Worm (Caenorhabditis elegans) whole organism, L3 larva: ENCODE results near the gene dlat-2.

Source experiments
- R02D3.7 ChIP-seq: fragments of 150-350 bp; optimal IDR thresholded peaks from 2 replicates; lab custom pipeline; 2014; ENCODE audit warnings: missing biosample characterization, missing genetic modification characterization
- ZK546.5 ChIP-seq: sonication (generic microtip); optimal IDR thresholded peaks from 2 replicates; lab custom pipeline; 2017; ENCODE audit warnings: missing biosample characterization, missing genetic modification characterization
- aly-2 ChIP-seq: fragments of 150-350 bp; optimal IDR thresholded peaks from 2 replicates; lab custom pipeline; 2014; ENCODE audit warnings: missing biosample characterization, missing genetic modification characterization
- ama-1 ChIP-seq: fragments of 150-350 bp; optimal IDR thresholded peaks from 2 replicates; lab custom pipeline; 2018
- ceh-16 ChIP-seq: sonication (generic microtip); optimal IDR thresholded peaks from 2 replicates; lab custom pipeline; 2017; ENCODE audit warnings: missing biosample characterization, missing genetic modification characterization
- ceh-28 ChIP-seq: fragments of 150-350 bp; optimal IDR thresholded peaks from 2 replicates; lab custom pipeline; 2014; ENCODE audit warnings: missing biosample characterization, missing genetic modification reagents, missing genetic modification characterization
- ceh-82 ChIP-seq: fragments of 150-350 bp; optimal IDR thresholded peaks from 2 replicates; lab custom pipeline; 2014; ENCODE audit warnings: missing biosample characterization, missing genetic modification characterization
- daf-12 ChIP-seq: fragments of 150-350 bp; optimal IDR thresholded peaks from 2 replicates; lab custom pipeline; 2014; ENCODE audit warnings: missing biosample characterization, missing genetic modification reagents, missing genetic modification characterization
- egl-27 ChIP-seq: sonication (generic microtip); optimal IDR thresholded peaks from 4 replicates; lab custom pipeline; 2017; ENCODE audit warnings: missing biosample characterization, missing genetic modification reagents, missing genetic modification characterization
- egl-5 ChIP-seq: fragments of 150-350 bp; optimal IDR thresholded peaks from 2 replicates; lab custom pipeline; 2017; ENCODE audit warnings: missing biosample characterization, missing genetic modification reagents, missing genetic modification characterization, inconsistent platforms
- elt-1 ChIP-seq: fragments of 150-350 bp; optimal IDR thresholded peaks from 2 replicates; lab custom pipeline; 2014; ENCODE audit warnings: missing biosample characterization, missing genetic modification characterization
- elt-2 ChIP-seq: sonication (generic microtip); optimal IDR thresholded peaks from 2 replicates; lab custom pipeline; 2016; ENCODE audit warnings: missing genetic modification reagents, mild to moderate bottlenecking, missing genetic modification characterization, missing compliant biosample characterization
- elt-3 ChIP-seq, 3 experiments: fragments of 150-350 bp in 1 of 3; sonication (generic microtip) in 2 of 3; optimal IDR thresholded peaks; 2 replicates in 2 of 3; 4 replicates in 1 of 3; lab custom pipeline; 2014 to 2017; ENCODE audit warnings: missing biosample characterization in 3 of 3, missing genetic modification characterization in 3 of 3
- eor-1 ChIP-seq, 2 experiments: fragments of 150-350 bp; optimal IDR thresholded peaks; 2 replicates each; lab custom pipeline; 2014 to 2018; ENCODE audit warnings: missing biosample characterization in 2 of 2, missing genetic modification characterization in 2 of 2
- fkh-2 ChIP-seq: fragments of 150-350 bp; optimal IDR thresholded peaks from 2 replicates; lab custom pipeline; 2014; ENCODE audit warnings: missing biosample characterization, missing genetic modification reagents, missing genetic modification characterization
- fos-1 ChIP-seq: fragments of 150-350 bp; optimal IDR thresholded peaks from 2 replicates; lab custom pipeline; 2014; ENCODE audit warnings: missing biosample characterization, missing genetic modification characterization
- hmg-11 ChIP-seq: sonication (generic microtip); optimal IDR thresholded peaks from 2 replicates; lab custom pipeline; 2016; ENCODE audit warnings: missing genetic modification characterization, missing compliant biosample characterization
- jun-1 ChIP-seq: fragments of 150-350 bp; optimal IDR thresholded peaks from 2 replicates; lab custom pipeline; 2014; ENCODE audit warnings: missing biosample characterization, missing genetic modification reagents, missing genetic modification characterization
- lin-15B ChIP-seq: fragments of 150-350 bp; optimal IDR thresholded peaks from 2 replicates; lab custom pipeline; 2014; ENCODE audit warnings: missing biosample characterization, missing genetic modification characterization
- lin-39 ChIP-seq: fragments of 150-350 bp; optimal IDR thresholded peaks from 2 replicates; lab custom pipeline; 2018; ENCODE audit warnings: missing biosample characterization, missing genetic modification reagents, missing genetic modification characterization
- mdl-1 ChIP-seq: fragments of 150-350 bp; optimal IDR thresholded peaks from 2 replicates; lab custom pipeline; 2014; ENCODE audit warnings: missing biosample characterization, missing genetic modification characterization
- mml-1 ChIP-seq: fragments of 150-350 bp; sonication (generic microtip); optimal IDR thresholded peaks from 3 replicates; lab custom pipeline; 2014; ENCODE audit warnings: missing biosample characterization, missing genetic modification characterization
- nfya-1 ChIP-seq: sonication (generic microtip); optimal IDR thresholded peaks from 2 replicates; lab custom pipeline; 2017; ENCODE audit warnings: missing genetic modification characterization, mild to moderate bottlenecking, missing compliant biosample characterization, antibody characterized with exemption, moderate library complexity; ENCODE audit not compliant: insufficient read depth
- nhr-11 ChIP-seq: fragments of 150-350 bp; optimal IDR thresholded peaks from 2 replicates; lab custom pipeline; 2014; ENCODE audit warnings: missing biosample characterization, missing genetic modification characterization
- nhr-12 ChIP-seq: fragments of 150-350 bp; optimal IDR thresholded peaks from 2 replicates; lab custom pipeline; 2014; ENCODE audit warnings: missing biosample characterization, missing genetic modification characterization
- nhr-23 ChIP-seq: fragments of 150-350 bp; optimal IDR thresholded peaks from 2 replicates; lab custom pipeline; 2014; ENCODE audit warnings: missing biosample characterization, missing genetic modification reagents, missing genetic modification characterization
- nhr-237 ChIP-seq: fragments of 150-350 bp; optimal IDR thresholded peaks from 2 replicates; lab custom pipeline; 2014; ENCODE audit warnings: missing biosample characterization, missing genetic modification characterization
- nhr-25 ChIP-seq: sonication (generic microtip); optimal IDR thresholded peaks from 2 replicates; lab custom pipeline; 2017; ENCODE audit warnings: missing biosample characterization, missing genetic modification characterization
- nhr-28 ChIP-seq: fragments of 150-350 bp; optimal IDR thresholded peaks from 2 replicates; lab custom pipeline; 2014; ENCODE audit warnings: missing biosample characterization, missing genetic modification characterization
- nhr-43 ChIP-seq: sonication (generic microtip); optimal IDR thresholded peaks from 2 replicates; lab custom pipeline; 2016; ENCODE audit warnings: mild to moderate bottlenecking, missing genetic modification characterization, missing compliant biosample characterization; ENCODE audit not compliant: poor library complexity, severe bottlenecking
- nhr-67 ChIP-seq: fragments of 150-350 bp; optimal IDR thresholded peaks from 2 replicates; lab custom pipeline; 2014; ENCODE audit warnings: missing biosample characterization, missing genetic modification characterization
- nhr-76 ChIP-seq: fragments of 150-350 bp; sonication (generic microtip); optimal IDR thresholded peaks from 5 replicates; lab custom pipeline; 2014; ENCODE audit warnings: missing biosample characterization, missing genetic modification characterization
- nhr-77 ChIP-seq: fragments of 150-350 bp; optimal IDR thresholded peaks from 2 replicates; lab custom pipeline; 2014; ENCODE audit warnings: missing biosample characterization, missing genetic modification characterization
- pha-4 ChIP-seq: fragments of 150-350 bp; optimal IDR thresholded peaks from 2 replicates; lab custom pipeline; 2014; ENCODE audit warnings: missing biosample characterization, missing genetic modification reagents, missing genetic modification characterization
- pqm-1 ChIP-seq: fragments of 150-350 bp; optimal IDR thresholded peaks from 2 replicates; lab custom pipeline; 2017; ENCODE audit warnings: missing biosample characterization, missing genetic modification characterization, inconsistent platforms
- sea-2 ChIP-seq: fragments of 150-350 bp; sonication (generic microtip); optimal IDR thresholded peaks from 4 replicates; lab custom pipeline; 2014; ENCODE audit warnings: missing biosample characterization, missing genetic modification reagents, missing genetic modification characterization
- skn-1 ChIP-seq: fragments of 150-350 bp; optimal IDR thresholded peaks from 2 replicates; lab custom pipeline; 2014; ENCODE audit warnings: missing biosample characterization, missing genetic modification characterization
- snpc-4 ChIP-seq: fragments of 150-350 bp; optimal IDR thresholded peaks from 2 replicates; lab custom pipeline; 2014; ENCODE audit warnings: missing biosample characterization, missing genetic modification characterization
- tbx-2 ChIP-seq: sonication (generic microtip); optimal IDR thresholded peaks from 2 replicates; lab custom pipeline; 2016; ENCODE audit warnings: mild to moderate bottlenecking, missing genetic modification characterization, missing compliant biosample characterization
- unc-39 ChIP-seq: sonication (generic microtip); optimal IDR thresholded peaks from 4 replicates; lab custom pipeline; 2017; ENCODE audit warnings: missing biosample characterization, missing genetic modification characterization
- unc-62 ChIP-seq: fragments of 150-350 bp; sonication (generic microtip); optimal IDR thresholded peaks from 4 replicates; lab custom pipeline; 2014; ENCODE audit warnings: missing biosample characterization, missing genetic modification reagents, missing genetic modification characterization
- zag-1 ChIP-seq: fragments of 150-350 bp; optimal IDR thresholded peaks from 2 replicates; lab custom pipeline; 2014; ENCODE audit warnings: missing biosample characterization, missing genetic modification characterization
- ztf-11 ChIP-seq: fragments of 150-350 bp; optimal IDR thresholded peaks from 2 replicates; lab custom pipeline; 2014; ENCODE audit warnings: missing biosample characterization, missing genetic modification characterization
- ztf-4 ChIP-seq: fragments of 150-350 bp; optimal IDR thresholded peaks from 2 replicates; lab custom pipeline; 2014; ENCODE audit warnings: missing biosample characterization, missing genetic modification characterization

The dlat-2 gene

DNA sequence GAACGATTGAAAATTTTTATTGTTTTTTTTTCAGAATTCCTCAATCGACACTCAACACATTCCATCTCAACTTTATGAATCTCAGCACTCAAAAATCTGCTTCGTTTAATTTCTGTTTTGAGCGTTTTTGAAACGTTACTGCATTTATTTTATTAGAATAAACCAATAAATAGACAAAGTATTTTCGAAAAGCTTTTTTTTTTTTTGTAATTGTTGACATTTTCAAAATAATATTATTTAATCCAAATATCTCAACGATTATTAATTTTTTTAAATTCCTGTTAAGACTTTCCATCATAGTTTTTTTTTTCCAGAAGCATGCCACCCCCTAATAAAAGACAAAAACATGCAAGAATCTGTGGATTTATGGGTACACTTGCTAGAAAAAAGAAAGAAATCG, 48.2 kb upstream of the dlat-2 start, which contains the start of gene C49C3.7:
TSS of gene C49C3.7 (plus strand) at position 301 of the 400 bp plus-strand sequence.
- no peak for TF ChIP-seq tbx-2 (tag; lab: Kevin White, UChicago)
- TF ChIP-seq aly-2 (tag; lab: Kevin White, UChicago) = no peak
- TF ChIP-seq ztf-11 (tag; lab: Kevin White, UChicago) = no peak
- no peak for TF ChIP-seq fkh-2 (tag; lab: Kevin White, UChicago)
- no peak for TF ChIP-seq nhr-25 (tag; lab: Kevin White, UChicago)
- TF ChIP-seq nhr-237 (tag; lab: Kevin White, UChicago) = no peak
- no peak for TF ChIP-seq elt-1 (tag; lab: Kevin White, UChicago)
- no peak for TF ChIP-seq unc-39 (tag; lab: Kevin White, UChicago)
- no peak for TF ChIP-seq nhr-77 (tag; lab: Kevin White, UChicago)
- no peak for TF ChIP-seq mml-1 (tag; lab: Kevin White, UChicago)
- TF ChIP-seq hmg-11 (tag; lab: Kevin White, UChicago) = no peak
- no peak for TF ChIP-seq mdl-1
- no peak for TF ChIP-seq nhr-76 (tag; lab: Kevin White, UChicago)
- no peak for TF ChIP-seq elt-2 (tag; lab: Kevin White, UChicago)
- no peak for TF ChIP-seq lin-39
- no peak for TF ChIP-seq sea-2 (GFP tag; lab: Kevin White, UChicago)
- TF ChIP-seq nhr-67 (tag; lab: Kevin White, UChicago) = no peak
- no peak for TF ChIP-seq pha-4 (tag; lab: Kevin White, UChicago)

DNA sequence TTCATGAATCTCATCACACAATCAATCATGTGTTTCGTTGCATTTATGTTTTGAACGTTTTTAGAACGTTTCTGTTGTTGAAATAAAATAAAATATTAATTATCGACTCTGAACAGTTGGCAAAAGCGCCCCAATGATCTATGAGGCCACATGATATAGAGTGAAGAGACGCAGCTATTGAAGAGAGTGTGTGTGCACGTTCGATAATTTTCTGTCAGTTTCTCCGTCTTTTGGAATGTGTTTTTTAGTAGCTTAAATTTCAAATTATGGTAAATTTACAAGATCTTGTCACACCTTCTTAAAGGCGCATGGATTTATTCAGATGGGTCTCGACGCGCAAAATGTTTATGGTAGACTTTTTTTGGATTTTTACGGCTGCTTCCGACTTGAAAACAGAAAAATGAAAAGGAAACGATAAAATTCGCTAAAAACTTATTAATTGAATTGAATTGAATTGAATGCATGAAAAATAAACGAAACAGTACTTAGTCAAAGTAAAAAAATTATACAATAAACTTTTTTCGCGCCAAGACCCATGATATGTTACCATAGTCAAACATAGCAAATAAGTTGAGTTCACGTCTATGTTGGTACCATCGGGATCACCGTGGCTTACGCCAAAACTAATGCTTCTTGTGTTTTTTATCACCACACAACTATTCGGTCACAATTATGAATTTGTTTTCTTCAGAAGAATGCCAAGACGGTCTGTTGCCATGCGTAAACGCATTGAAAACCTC, 46.7 kb upstream of the dlat-2 start, which contains the start of gene C49C3.15:
TSS of gene C49C3.15 (plus strand) at position 690 of the 740 bp plus-strand sequence.
- TF ChIP-seq elt-2 (tag; lab: Kevin White, UChicago) (peak; percentile 36), nhr-23 (peak; percentile 17), ZK546.5 (tag; lab: Kevin White, UChicago) (no peak), egl-5 (tag; lab: Kevin White, UChicago) (no peak), hmg-11 (tag; lab: Kevin White, UChicago) (peak; percentile 45), nhr-12 (no peak), nhr-76 (tag; lab: Kevin White, UChicago) (no peak), ztf-11 (tag; lab: Kevin White, UChicago) (no peak), nhr-43 (tag; lab: Kevin White, UChicago) (no peak), elt-1 (tag; lab: Kevin White, UChicago) (no peak), jun-1 (tag; lab: Kevin White, UChicago) (no peak), nhr-67 (tag; lab: Kevin White, UChicago) (no peak), nhr-28 (tag; lab: Kevin White, UChicago) (no peak), zag-1 (tag; lab: Kevin White, UChicago) (no peak), nhr-77 (tag; lab: Kevin White, UChicago) (no peak), nhr-11 (tag; lab: Kevin White, UChicago) (no peak), ama-1 (lab: Kevin White, UChicago) (no peak), ztf-4 (tag; lab: Kevin White, UChicago) (no peak), daf-12 (tag; lab: Kevin White, UChicago) (no peak), lin-15B (tag; lab: Kevin White, UChicago) (peak; percentile 53), elt-3 (tag; optimal IDR thresholded peaks at IDR 0.05; lab: Kevin White, UChicago) (no peak), nhr-237 (tag; lab: Kevin White, UChicago) (no peak), eor-1 (tag; optimal IDR thresholded peaks at IDR 0.05; lab: Kevin White, UChicago) (no peak), tbx-2 (tag; lab: Kevin White, UChicago) (no peak), ceh-16 (tag; lab: Kevin White, UChicago) (no peak), unc-62 (GFP tag; lab: Kevin White, UChicago) (no peak), fkh-2 (tag; lab: Kevin White, UChicago) (no peak), R02D3.7 (tag; lab: Kevin White, UChicago) (no peak), skn-1 (tag; lab: Kevin White, UChicago) (no peak), nfya-1 (tag; lab: Kevin White, UChicago) (peak; percentile 66), lin-39 (peak; percentile 12), pha-4 (tag; lab: Kevin White, UChicago) (peak; percentile 40), nhr-25 (tag; lab: Kevin White, UChicago) (no peak), ceh-82 (tag; lab: Kevin White, UChicago) (no peak), mdl-1 (no peak), ceh-28 (tag; lab: Kevin White, UChicago) (no peak), egl-27 (tag; lab: Kevin White, UChicago) (no peak), mml-1 (tag; lab: Kevin White, UChicago) (no peak), snpc-4 (tag; lab: Kevin White, UChicago) (no peak), fos-1 (tag; lab: Kevin White, UChicago) (no peak), sea-2 (GFP tag; lab: Kevin White, UChicago) (no peak), aly-2 (tag; lab: Kevin White, UChicago) (no peak), unc-39 (tag; lab: Kevin White, UChicago) (no peak), pqm-1 (tag; lab: Kevin White, UChicago) (no peak)
